Fruit fly (Drosophila melanogaster) S2 (cell line): ENCODE results near the gene NT1.

Experiments used
- CG8478 ChIP-seq: fragments of >200 bp; optimal IDR thresholded peaks from 2 replicates; lab custom pipeline; 2018
- CTCF ChIP-seq, 2 experiments: fragments of >200 bp; optimal IDR thresholded peaks; 2 replicates each; lab custom pipeline; 2018

DNA sequence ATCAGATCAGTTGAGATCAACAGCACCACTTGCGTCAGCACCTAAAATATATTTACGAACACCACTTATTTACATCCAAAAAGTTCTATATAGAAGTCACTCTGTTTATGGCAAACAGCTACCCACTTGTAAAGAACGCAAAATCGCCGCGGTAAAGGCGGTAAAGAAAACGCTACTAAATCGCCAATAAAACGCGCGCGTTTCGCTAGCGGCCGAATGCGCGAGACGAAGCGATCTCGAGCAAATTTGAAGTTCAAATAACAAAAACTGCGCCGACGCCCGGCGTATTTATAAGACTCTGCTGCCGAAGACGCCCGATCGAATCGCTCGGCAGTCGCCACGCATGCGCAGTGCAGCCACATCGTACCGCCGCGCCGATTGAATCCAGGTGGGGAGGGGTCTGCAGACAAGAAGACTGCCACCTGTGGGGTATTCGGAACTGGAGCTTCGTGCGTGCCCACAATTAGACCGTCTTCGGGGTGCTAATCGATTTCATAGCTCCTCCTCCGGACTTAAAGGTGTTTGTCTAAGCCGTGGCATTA is 17.5 kb downstream of the NT1 start, which contains the start of gene CG13722:
- TF ChIP-seq CG8478 (lab: Kevin White, UChicago) (no peak), CTCF (optimal IDR thresholded peaks at IDR 0.05; lab: Kevin White, UChicago) (no peak)
